Worm (Caenorhabditis elegans) whole organism, young adult: ENCODE measurements around the gene dagl-2.
A peak's percentile ranks its signal among the peaks of the same experiment; 100 is the strongest.

ENCODE experiments used
- B0035.1 ChIP-seq: sonication (generic microtip); optimal IDR thresholded peaks from 2 replicates; lab custom pipeline; 2016; ENCODE audit warnings: missing genetic modification characterization, mild to moderate bottlenecking, missing compliant biosample characterization, missing genotype, missing genetic modification reagents
- B0261.1 ChIP-seq: sonication (generic microtip); optimal IDR thresholded peaks from 2 replicates; lab custom pipeline; 2016; ENCODE audit warnings: mild to moderate bottlenecking, missing genetic modification characterization, moderate library complexity, missing compliant biosample characterization
- F22D6.2 ChIP-seq: sonication (generic microtip); optimal IDR thresholded peaks from 2 replicates; lab custom pipeline; 2016; ENCODE audit warnings: mild to moderate bottlenecking, missing genetic modification characterization, missing compliant biosample characterization
- F33H1.4 ChIP-seq: fragments of 200-800 bp; sonication (Bioruptor generic); IDR thresholded peaks from 2 replicates; pipeline ENCODE4 v1.3.6; 2022; ENCODE audit warnings: missing genetic modification reagents, missing genetic modification characterization, missing compliant biosample characterization
- F39B2.1 ChIP-seq: fragments of 200-800 bp; sonication (Bioruptor generic); IDR thresholded peaks from 2 replicates; pipeline ENCODE4 v1.3.6; 2022; ENCODE audit warnings: missing genetic modification reagents, missing genetic modification characterization, missing compliant biosample characterization
- F57A8.1 ChIP-seq: fragments of 200-800 bp; sonication (Bioruptor generic); optimal IDR thresholded peaks from 2 replicates; lab custom pipeline; 2018; ENCODE audit warnings: mild to moderate bottlenecking, missing genetic modification characterization, moderate library complexity, missing compliant biosample characterization
- F57C9.4 ChIP-seq: sonication (generic microtip); optimal IDR thresholded peaks from 2 replicates; lab custom pipeline; 2017; ENCODE audit warnings: mild to moderate bottlenecking, missing genetic modification characterization, missing compliant biosample characterization
- T26A5.8 ChIP-seq: sonication (generic microtip); optimal IDR thresholded peaks from 2 replicates; lab custom pipeline; 2016; ENCODE audit warnings: missing genetic modification characterization, missing compliant biosample characterization
- Y67H2A.10 ChIP-seq: fragments of 200-800 bp; sonication (Bioruptor generic); conservative IDR thresholded peaks from 2 replicates; pipeline ENCODE4 v1.3.6; 2022; ENCODE audit warnings: missing genetic modification reagents, missing genetic modification characterization, missing compliant biosample characterization
- aptf-3 ChIP-seq: fragments of 200-800 bp; sonication (Bioruptor generic); IDR thresholded peaks from 2 replicates; pipeline ENCODE4 v1.3.6; 2022; ENCODE audit warnings: missing genetic modification characterization, missing compliant biosample characterization
- attf-5 ChIP-seq: fragments of 200-800 bp; sonication (Bioruptor generic); optimal IDR thresholded peaks from 2 replicates; lab custom pipeline; 2018; ENCODE audit warnings: mild to moderate bottlenecking, missing genetic modification characterization, missing compliant biosample characterization
- ccch-3 ChIP-seq: fragments of 200-800 bp; sonication (Bioruptor generic); optimal IDR thresholded peaks from 2 replicates; lab custom pipeline; 2018; ENCODE audit warnings: mild to moderate bottlenecking, missing genetic modification characterization, missing compliant biosample characterization
- cebp-2 ChIP-seq: fragments of 200-800 bp; sonication (Bioruptor generic); IDR thresholded peaks from 2 replicates; pipeline ENCODE4 v1.3.6; 2022; ENCODE audit warnings: missing genetic modification characterization, missing compliant biosample characterization
- dox-1 ChIP-seq: fragments of 200-800 bp; sonication (Bioruptor generic); IDR thresholded peaks from 2 replicates; pipeline ENCODE4 v1.3.6; 2022; ENCODE audit warnings: missing genetic modification reagents, missing genetic modification characterization, missing compliant biosample characterization
- egl-18 ChIP-seq: fragments of 200-800 bp; sonication (Bioruptor generic); IDR thresholded peaks from 2 replicates; pipeline ENCODE4 v1.3.6; 2022; ENCODE audit warnings: missing genetic modification reagents, missing genetic modification characterization, missing compliant biosample characterization
- egl-44 ChIP-seq: fragments of 200-800 bp; sonication (Bioruptor generic); IDR thresholded peaks from 2 replicates; pipeline ENCODE4 v1.3.6; 2022; ENCODE audit warnings: missing genetic modification reagents, missing genetic modification characterization, missing compliant biosample characterization
- egrh-3 ChIP-seq: fragments of 200-800 bp; sonication (Bioruptor generic); IDR thresholded peaks from 2 replicates; pipeline ENCODE4 v1.3.6; 2022; ENCODE audit warnings: missing genetic modification reagents, missing genetic modification characterization, missing compliant biosample characterization
- ets-4 ChIP-seq: fragments of 200-800 bp; sonication (Bioruptor generic); optimal IDR thresholded peaks from 2 replicates; lab custom pipeline; 2018; ENCODE audit warnings: mild to moderate bottlenecking, missing genetic modification characterization, missing compliant biosample characterization
- hlh-26 ChIP-seq: fragments of 200-800 bp; sonication (Bioruptor generic); conservative IDR thresholded peaks from 2 replicates; pipeline ENCODE4 v1.3.6; 2022; ENCODE audit warnings: missing genetic modification reagents, missing genetic modification characterization, missing compliant biosample characterization
- hmg-1.2 ChIP-seq: fragments of 200-800 bp; sonication (Bioruptor generic); IDR thresholded peaks from 2 replicates; pipeline ENCODE4 v1.3.6; 2022; ENCODE audit warnings: missing genetic modification reagents, missing genetic modification characterization, missing compliant biosample characterization
- let-526 ChIP-seq: fragments of 200-800 bp; sonication (Bioruptor generic); IDR thresholded peaks from 2 replicates; pipeline ENCODE4 v1.3.6; 2022; ENCODE audit warnings: missing genetic modification reagents, missing genetic modification characterization, missing compliant biosample characterization
- lin-40 ChIP-seq: sonication (generic microtip); optimal IDR thresholded peaks from 2 replicates; lab custom pipeline; 2016; ENCODE audit warnings: missing genetic modification characterization, mild to moderate bottlenecking, missing compliant biosample characterization, missing genotype, missing genetic modification reagents
- lsy-27 ChIP-seq: sonication (generic microtip); optimal IDR thresholded peaks from 2 replicates; lab custom pipeline; 2017; ENCODE audit warnings: missing genetic modification characterization, mild to moderate bottlenecking, missing compliant biosample characterization, antibody characterized with exemption, missing genotype, borderline replicate concordance; ENCODE audit not compliant: insufficient read depth
- madf-3 ChIP-seq: fragments of 200-800 bp; sonication (Bioruptor generic); IDR thresholded peaks from 2 replicates; pipeline ENCODE4 v1.3.6; 2022; ENCODE audit warnings: missing genetic modification reagents, missing genetic modification characterization, missing compliant biosample characterization
- madf-6 ChIP-seq: fragments of 200-800 bp; sonication (Bioruptor generic); IDR thresholded peaks from 2 replicates; pipeline ENCODE4 v1.3.6; 2022; ENCODE audit warnings: missing genetic modification reagents, missing genetic modification characterization, missing compliant biosample characterization
- mxl-1 ChIP-seq: sonication (generic microtip); optimal IDR thresholded peaks from 2 replicates; lab custom pipeline; 2016; ENCODE audit warnings: missing genetic modification characterization, missing compliant biosample characterization
- pha-4 ChIP-seq: fragments of 150-350 bp; sonication (generic microtip); optimal IDR thresholded peaks from 2 replicates; lab custom pipeline; 2014; ENCODE audit warnings: missing biosample characterization, missing genetic modification reagents, missing genetic modification characterization
- rpc-1 ChIP-seq, 2 experiments: fragments of 150-350 bp in 1 of 2; sonication (generic microtip) in 1 of 2; optimal IDR thresholded peaks; 2 replicates each; lab custom pipeline; 2014 to 2018; ENCODE audit warnings: missing biosample characterization in 1 of 2, missing genetic modification characterization in 1 of 2, missing genetic modification reagents in 1 of 2, missing genotype in 1 of 2
- sea-2 ChIP-seq: fragments of 200-800 bp; sonication (Bioruptor generic); IDR thresholded peaks from 2 replicates; pipeline ENCODE4 v1.3.6; 2022; ENCODE audit warnings: missing genetic modification characterization, missing compliant biosample characterization
- sptf-2 ChIP-seq: fragments of 200-800 bp; sonication (Bioruptor generic); optimal IDR thresholded peaks from 2 replicates; lab custom pipeline; 2018; ENCODE audit warnings: mild to moderate bottlenecking, missing genetic modification characterization, missing compliant biosample characterization
- unc-62 ChIP-seq: fragments of 150-350 bp; optimal IDR thresholded peaks from 2 replicates; lab custom pipeline; 2014; ENCODE audit warnings: missing biosample characterization, missing genetic modification reagents, missing genetic modification characterization
- zfh-2 ChIP-seq: fragments of 200-800 bp; sonication (Bioruptor generic); conservative IDR thresholded peaks from 2 replicates; pipeline ENCODE4 v1.3.6; 2022; ENCODE audit warnings: missing genetic modification reagents, missing genetic modification characterization, missing compliant biosample characterization
- ztf-25 ChIP-seq: fragments of 200-800 bp; sonication (Bioruptor generic); IDR thresholded peaks from 2 replicates; pipeline ENCODE4 v1.3.6; 2022; ENCODE audit warnings: missing genetic modification reagents, missing genetic modification characterization, missing compliant biosample characterization
- ztf-6 ChIP-seq: fragments of 200-800 bp; sonication (Bioruptor generic); IDR thresholded peaks from 2 replicates; pipeline ENCODE4 v1.3.6; 2022; ENCODE audit warnings: missing genetic modification reagents, missing genetic modification characterization, missing compliant biosample characterization

Gene dagl-2

ce11 chrIII:775443-775842 lies 7.7 kb downstream of the dagl-2 start:
- TF ChIP-seq mxl-1 (tag; lab: Kevin White, UChicago) (no peak), dox-1 (GFP tag; lab: Robert Waterston, UW) (no peak), F57C9.4 (tag; lab: Kevin White, UChicago) (no peak), hmg-1.2 (GFP tag; lab: Robert Waterston, UW) (no peak)

- no peak for TF ChIP-seq sptf-2 (GFP tag; lab: Kevin White, UChicago)
- no peak for TF ChIP-seq unc-62 (GFP tag; lab: Kevin White, UChicago)
- no peak for TF ChIP-seq hlh-26 (GFP tag; lab: Robert Waterston, UW)
- no peak for TF ChIP-seq F39B2.1 (GFP tag; lab: Robert Waterston, UW)
- no peak for TF ChIP-seq hmg-1.2 (GFP tag; lab: Robert Waterston, UW)
- no peak for TF ChIP-seq F22D6.2 (tag; lab: Kevin White, UChicago)
- no peak for TF ChIP-seq T26A5.8
- TF ChIP-seq pha-4, result no peak
- TF ChIP-seq sea-2 (GFP tag; lab: Robert Waterston, UW), result no peak
- no peak for TF ChIP-seq F57A8.1 (GFP tag; lab: Kevin White, UChicago)
- no peak for TF ChIP-seq ets-4 (GFP tag; lab: Kevin White, UChicago)
- TF ChIP-seq lsy-27 (tag; lab: Kevin White, UChicago), result no peak
- TF ChIP-seq madf-6 (GFP tag; lab: Robert Waterston, UW), result no peak
- TF ChIP-seq lin-40 (tag; lab: Kevin White, UChicago), result no peak
- no peak for TF ChIP-seq madf-3 (GFP tag; lab: Robert Waterston, UW)
Measured at ce11 chrIII:773114-773513, 10.0 kb downstream of the dagl-2 start, which contains the start of gene cyn-6. cyn-6 (plus strand) TSS chrIII:773414.

- TF ChIP-seq egl-18 (GFP tag; lab: Robert Waterston, UW) (no peak), B0261.1 (tag; lab: Kevin White, UChicago) (no peak), aptf-3 (GFP tag; lab: Robert Waterston, UW) (no peak), F33H1.4 (GFP tag; lab: Robert Waterston, UW) (no peak)
Measured at ce11 chrIII:772675-773074, 10.4 kb downstream of the dagl-2 start.

DNA sequence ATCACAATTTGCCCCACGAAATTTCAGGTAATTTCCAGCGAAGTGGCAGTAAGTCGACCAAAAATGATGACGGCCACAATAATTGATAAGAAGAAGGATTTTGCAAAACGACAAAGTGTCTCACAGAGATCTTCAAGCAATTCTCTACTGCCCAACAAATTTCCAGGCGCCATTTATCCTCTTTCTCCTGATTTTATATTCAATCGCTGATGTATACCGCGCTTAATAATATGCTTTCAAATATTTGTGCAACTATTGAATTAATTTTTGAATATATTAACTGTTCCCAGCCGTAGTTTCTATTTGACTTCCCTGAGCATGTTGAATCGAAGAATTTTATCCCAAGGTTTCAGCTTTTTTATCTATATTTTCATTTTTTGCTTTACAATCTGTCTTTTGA lies 12.1 kb downstream of the dagl-2 start, which contains the start of gene tpst-2:
tpst-2 (plus strand) TSS at position 301 of the 400 bp plus-strand sequence.
- TF ChIP-seq cebp-2 (GFP tag; lab: Robert Waterston, UW) (no peak), ccch-3 (GFP tag; lab: Kevin White, UChicago) (no peak), Y67H2A.10 (GFP tag; lab: Robert Waterston, UW) (no peak)

- TF ChIP-seq attf-5, result no peak
- TF ChIP-seq rpc-1 (optimal IDR thresholded peaks at IDR 0.05; lab: Kevin White, UChicago), result no peak
- no peak for TF ChIP-seq rpc-1 (tag; optimal IDR thresholded peaks at IDR 0.05; lab: Kevin White, UChicago)
- TF ChIP-seq egrh-3 (GFP tag; lab: Robert Waterston, UW), result peak; percentile 54; the same call in 1 of the 2 replicates
- peak; percentile 69 for TF ChIP-seq zfh-2 (GFP tag; lab: Robert Waterston, UW)
- TF ChIP-seq ztf-6 (GFP tag; lab: Robert Waterston, UW), result no peak
- TF ChIP-seq let-526 (GFP tag; lab: Robert Waterston, UW), result no peak
- no peak for TF ChIP-seq ztf-25
- no peak for TF ChIP-seq B0035.1 (tag; lab: Kevin White, UChicago)
- no peak for TF ChIP-seq egl-44 (GFP tag; lab: Robert Waterston, UW)
Measured at ce11 chrIII:768528-768927, 14.6 kb downstream of the dagl-2 start.
